Fruit fly (Drosophila melanogaster) whole organism, embryonic: Measurements from ENCODE around the gene CG17154.

Source experiments
- Bgb ChIP-seq: fragments of 200-800 bp; sonication (Bioruptor generic); IDR thresholded peaks from 2 replicates; pipeline ENCODE4 v1.3.6; 2022; ENCODE audit warnings: missing biosample characterization, missing genetic modification characterization; ENCODE audit not compliant: partially characterized antibody
- BtbVII ChIP-seq: fragments of 200-800 bp; sonication (Bioruptor generic); optimal IDR thresholded peaks from 3 replicates; lab custom pipeline; 2017; ENCODE audit warnings: missing biosample characterization, mild to moderate bottlenecking, missing genetic modification characterization
- CG1024 ChIP-seq: fragments of 200-800 bp; sonication (Bioruptor generic); IDR thresholded peaks from 2 replicates; pipeline ENCODE4 v1.3.6; 2022; ENCODE audit warnings: missing biosample characterization, missing genetic modification characterization
- CG11504 ChIP-seq: fragments of 200-800 bp; sonication (Bioruptor generic); optimal IDR thresholded peaks from 3 replicates; lab custom pipeline; 2019; ENCODE audit warnings: missing biosample characterization, mild to moderate bottlenecking, missing genetic modification characterization, moderate library complexity
- CG12391 ChIP-seq: fragments of 200-800 bp; sonication (Bioruptor generic); optimal IDR thresholded peaks from 3 replicates; lab custom pipeline; 2018; ENCODE audit warnings: missing biosample characterization, mild to moderate bottlenecking, missing genetic modification characterization, moderate library complexity
- CG13775 ChIP-seq: fragments of 200-800 bp; sonication (Bioruptor generic); optimal IDR thresholded peaks from 3 replicates; lab custom pipeline; 2017; ENCODE audit warnings: missing biosample characterization, mild to moderate bottlenecking, missing genetic modification characterization
- CG14667 ChIP-seq: fragments of 200-800 bp; sonication (Bioruptor generic); IDR thresholded peaks from 2 replicates; pipeline ENCODE4 v1.3.6; 2022; ENCODE audit warnings: missing biosample characterization, missing genetic modification characterization
- CG14710 ChIP-seq: fragments of 200-800 bp; sonication (Bioruptor generic); optimal IDR thresholded peaks from 3 replicates; lab custom pipeline; 2019; ENCODE audit warnings: missing biosample characterization, mild to moderate bottlenecking, missing genetic modification characterization, moderate library complexity
- CG17361 ChIP-seq: fragments of 200-800 bp; sonication (Bioruptor generic); IDR thresholded peaks from 3 replicates; pipeline ENCODE4 v1.3.6; 2022; ENCODE audit warnings: missing biosample characterization, missing genetic modification characterization
- CG17612 ChIP-seq: fragments of 200-800 bp; sonication (Bioruptor generic); IDR thresholded peaks from 2 replicates; pipeline ENCODE4 v1.3.6; 2022; ENCODE audit warnings: missing biosample characterization, missing genetic modification characterization
- CG17802 ChIP-seq: fragments of 200-800 bp; sonication (Bioruptor generic); optimal IDR thresholded peaks from 2 replicates; lab custom pipeline; 2018; ENCODE audit warnings: missing biosample characterization, mild to moderate bottlenecking, missing genetic modification characterization, moderate library complexity
- CG17829 ChIP-seq: fragments of 200-800 bp; optimal IDR thresholded peaks from 2 replicates; lab custom pipeline; 2019; ENCODE audit warnings: missing biosample characterization, mild to moderate bottlenecking, missing genetic modification characterization, moderate library complexity
- CG1792 ChIP-seq: fragments of 200-800 bp; sonication (Bioruptor generic); optimal IDR thresholded peaks from 2 replicates; lab custom pipeline; 2016; ENCODE audit warnings: missing biosample characterization, missing genetic modification characterization
- CG18476 ChIP-seq: fragments of 200-800 bp; sonication (Bioruptor generic); optimal IDR thresholded peaks from 2 replicates; lab custom pipeline; 2016; ENCODE audit warnings: missing biosample characterization, mild to moderate bottlenecking, missing genetic modification characterization
- CG31224 ChIP-seq: fragments of 200-800 bp; sonication (Bioruptor generic); IDR thresholded peaks from 2 replicates; pipeline ENCODE4 v1.3.6; 2022; ENCODE audit warnings: missing biosample characterization, missing genetic modification characterization
- CG31388 ChIP-seq: fragments of 200-800 bp; sonication (Bioruptor generic); optimal IDR thresholded peaks from 2 replicates; lab custom pipeline; 2016; ENCODE audit warnings: missing biosample characterization, missing genetic modification characterization
- CG34224 ChIP-seq: fragments of 200-800 bp; sonication (Bioruptor generic); IDR thresholded peaks from 3 replicates; pipeline ENCODE4 v1.3.6; 2022; ENCODE audit warnings: missing biosample characterization, missing genetic modification characterization; ENCODE audit not compliant: partially characterized antibody
- CG3995 ChIP-seq: fragments of 200-800 bp; sonication (Bioruptor generic); optimal IDR thresholded peaks from 3 replicates; lab custom pipeline; 2016; ENCODE audit warnings: missing biosample characterization, missing genetic modification characterization
- CG4328 ChIP-seq: fragments of 200-800 bp; sonication (Bioruptor generic); optimal IDR thresholded peaks from 3 replicates; lab custom pipeline; 2017; ENCODE audit warnings: missing biosample characterization, missing genetic modification reagents, missing genetic modification characterization
- CG4707 ChIP-seq: fragments of 200-800 bp; sonication (Bioruptor generic); optimal IDR thresholded peaks from 2 replicates; lab custom pipeline; 2018; ENCODE audit warnings: missing biosample characterization, mild to moderate bottlenecking, missing genetic modification characterization, moderate library complexity
- CG4730 ChIP-seq: fragments of 200-800 bp; sonication (Bioruptor generic); IDR thresholded peaks from 2 replicates; pipeline ENCODE4 v1.3.6; 2022; ENCODE audit warnings: missing biosample characterization, missing genetic modification characterization
- CG6654 ChIP-seq: fragments of 200-800 bp; sonication (Bioruptor generic); optimal IDR thresholded peaks from 2 replicates; lab custom pipeline; 2017; ENCODE audit warnings: missing biosample characterization, mild to moderate bottlenecking, missing genetic modification characterization
- CG6683 ChIP-seq: fragments of 200-800 bp; sonication (Bioruptor generic); optimal IDR thresholded peaks from 2 replicates; lab custom pipeline; 2017; ENCODE audit warnings: missing biosample characterization, mild to moderate bottlenecking, missing genetic modification characterization, missing genetic modification reagents
- CG6765 ChIP-seq: fragments of 200-800 bp; sonication (Bioruptor generic); optimal IDR thresholded peaks from 3 replicates; lab custom pipeline; 2017; ENCODE audit warnings: missing biosample characterization, mild to moderate bottlenecking, missing genetic modification characterization
- CG7357 ChIP-seq: fragments of 200-800 bp; sonication (Bioruptor generic); IDR thresholded peaks from 3 replicates; pipeline ENCODE4 v1.3.6; 2022; ENCODE audit warnings: missing biosample characterization, missing genetic modification characterization
- CG8924 ChIP-seq: fragments of 200-800 bp; optimal IDR thresholded peaks from 3 replicates; lab custom pipeline; 2019; ENCODE audit warnings: missing biosample characterization, mild to moderate bottlenecking, missing genetic modification characterization, moderate library complexity
- CG9609 ChIP-seq: fragments of 200-800 bp; sonication (Bioruptor generic); optimal IDR thresholded peaks from 3 replicates; lab custom pipeline; 2016; ENCODE audit warnings: missing biosample characterization, missing genetic modification characterization
- CG9727 ChIP-seq: fragments of 200-800 bp; sonication (Bioruptor generic); optimal IDR thresholded peaks from 3 replicates; lab custom pipeline; 2017; ENCODE audit warnings: missing biosample characterization, mild to moderate bottlenecking, missing genetic modification characterization
- Camta ChIP-seq: fragments of 200-800 bp; sonication (Bioruptor generic); optimal IDR thresholded peaks from 2 replicates; lab custom pipeline; 2016; ENCODE audit warnings: missing biosample characterization, missing genetic modification characterization
- CkIIα-i1 ChIP-seq: fragments of 200-800 bp; sonication (Bioruptor generic); IDR thresholded peaks from 2 replicates; pipeline ENCODE4 v1.3.6; 2022; ENCODE audit warnings: missing biosample characterization, missing genetic modification characterization
- Dek ChIP-seq: fragments of 200-800 bp; sonication (Bioruptor generic); optimal IDR thresholded peaks from 3 replicates; lab custom pipeline; 2019; ENCODE audit warnings: missing biosample characterization, mild to moderate bottlenecking, missing genetic modification characterization, moderate library complexity
- E2f1 ChIP-seq: fragments of 200-800 bp; sonication (Bioruptor generic); IDR thresholded peaks from 2 replicates; pipeline ENCODE4 v1.3.6; 2022; ENCODE audit warnings: missing biosample characterization, missing genetic modification characterization
- Fer1 ChIP-seq: fragments of 200-800 bp; sonication (Bioruptor generic); optimal IDR thresholded peaks from 2 replicates; lab custom pipeline; 2017; ENCODE audit warnings: missing biosample characterization, mild to moderate bottlenecking, missing genetic modification characterization
- Oli ChIP-seq: fragments of 200-800 bp; sonication (Bioruptor generic); optimal IDR thresholded peaks from 2 replicates; lab custom pipeline; 2018; ENCODE audit warnings: missing biosample characterization, mild to moderate bottlenecking, missing genetic modification characterization, moderate library complexity
- YL-1 ChIP-seq: fragments of 200-800 bp; sonication (Bioruptor generic); optimal IDR thresholded peaks from 3 replicates; lab custom pipeline; 2017; ENCODE audit warnings: missing biosample characterization, mild to moderate bottlenecking, missing genetic modification characterization
- cato ChIP-seq: fragments of 200-800 bp; sonication (Bioruptor generic); optimal IDR thresholded peaks from 2 replicates; lab custom pipeline; 2016; ENCODE audit warnings: missing biosample characterization, missing genetic modification characterization, borderline replicate concordance
- caup ChIP-seq: fragments of 200-800 bp; sonication (Bioruptor generic); optimal IDR thresholded peaks from 3 replicates; lab custom pipeline; 2017; ENCODE audit warnings: missing biosample characterization, mild to moderate bottlenecking, missing genetic modification characterization, moderate library complexity; ENCODE audit not compliant: severe bottlenecking
- cg ChIP-seq: fragments of 200-800 bp; sonication (Bioruptor generic); optimal IDR thresholded peaks from 3 replicates; lab custom pipeline; 2019; ENCODE audit warnings: missing biosample characterization, mild to moderate bottlenecking, missing genetic modification characterization, moderate library complexity
- dmrt99B ChIP-seq: fragments of 200-800 bp; sonication (Bioruptor generic); optimal IDR thresholded peaks from 2 replicates; lab custom pipeline; 2018; ENCODE audit warnings: missing biosample characterization, mild to moderate bottlenecking, missing genetic modification characterization, moderate library complexity
- fd3F ChIP-seq: fragments of 200-800 bp; sonication (Bioruptor generic); optimal IDR thresholded peaks from 2 replicates; lab custom pipeline; 2018; ENCODE audit warnings: missing biosample characterization, mild to moderate bottlenecking, missing genetic modification characterization, moderate library complexity
- fd96Cb ChIP-seq: fragments of 200-800 bp; sonication (Bioruptor generic); optimal IDR thresholded peaks from 2 replicates; lab custom pipeline; 2018; ENCODE audit warnings: missing biosample characterization, mild to moderate bottlenecking, missing genetic modification characterization, moderate library complexity
- grau ChIP-seq: fragments of 200-800 bp; optimal IDR thresholded peaks from 3 replicates; lab custom pipeline; 2019; ENCODE audit warnings: missing biosample characterization, mild to moderate bottlenecking, missing genetic modification characterization, moderate library complexity
- lab ChIP-seq: fragments of 200-800 bp; sonication (Bioruptor generic); optimal IDR thresholded peaks from 3 replicates; lab custom pipeline; 2017; ENCODE audit warnings: missing biosample characterization, missing genetic modification characterization, mild to moderate bottlenecking, moderate library complexity, missing genetic modification reagents
- lmd ChIP-seq: fragments of 200-800 bp; sonication (Bioruptor generic); IDR thresholded peaks from 2 replicates; pipeline ENCODE4 v1.3.6; 2022; ENCODE audit warnings: missing biosample characterization, missing genetic modification characterization
- pan ChIP-seq, 4 experiments: fragments of >200 bp in 3 of 4; fragments of 200-800 bp in 1 of 4; sonication (Bioruptor generic) in 1 of 4; optimal IDR thresholded peaks in 3 of 4; IDR thresholded peaks in 1 of 4; 2 replicates each; pipeline versions ENCODE4 v1.3.6 to Lab custom; 2017 to 2022; ENCODE audit warnings: missing biosample characterization in 2 of 4, missing genetic modification characterization in 2 of 4, mixed read lengths in 1 of 4
- pita ChIP-seq: fragments of 200-800 bp; sonication (Bioruptor generic); optimal IDR thresholded peaks from 2 replicates; lab custom pipeline; 2017; ENCODE audit warnings: missing biosample characterization, mild to moderate bottlenecking, missing genetic modification characterization
- stc ChIP-seq: fragments of 200-800 bp; sonication (Bioruptor generic); IDR thresholded peaks from 2 replicates; pipeline ENCODE4 v1.3.6; 2022; ENCODE audit warnings: missing biosample characterization, missing genetic modification characterization
- ttk ChIP-seq: fragments of 200-800 bp; sonication (Bioruptor generic); IDR thresholded peaks from 2 replicates; pipeline ENCODE4 v2.1.2; 2022; ENCODE audit warnings: missing biosample characterization, missing genetic modification characterization
- zfh1 ChIP-seq: fragments of 200-800 bp; sonication (Bioruptor generic); IDR thresholded peaks from 3 replicates; pipeline ENCODE4 v1.3.6; 2022; ENCODE audit warnings: missing biosample characterization, missing genetic modification characterization

The CG17154 gene

DNA sequence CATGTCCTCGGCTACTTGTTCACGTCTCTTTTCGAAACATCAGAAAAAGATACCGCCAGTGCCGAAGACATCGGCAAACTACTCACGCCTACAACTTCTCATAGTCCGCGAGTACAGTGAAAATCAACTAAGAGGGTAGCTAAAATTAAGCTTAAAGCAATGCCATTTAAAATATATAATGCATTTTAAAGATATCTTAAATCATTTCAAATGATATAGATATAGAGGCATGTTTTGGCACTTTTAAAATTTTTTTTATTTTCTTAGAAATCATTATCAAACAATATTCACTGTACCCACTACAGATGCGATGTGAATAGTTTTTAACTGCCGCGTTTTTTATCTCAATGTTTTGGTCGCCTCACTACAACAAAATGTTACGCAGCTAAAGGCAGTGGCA lies 37.8 kb upstream of the CG17154 start (continued):
- TF ChIP-seq Oli (peak; percentile 12), CG8924 (peak; percentile 27), CG1792 (GFP tag; lab: Kevin White, UChicago) (no peak), CkIIα-i1 (no peak), ttk (GFP tag; lab: Robert Waterston, UW) (0 out of 2 replicates have a peak, but pooled peaks have one; percentile 12), CG31388 (peak; percentile 0), CG12391 (tag; lab: Kevin White, UChicago) (peak; percentile 22), CG6765 (GFP tag; lab: Kevin White, UChicago) (no peak), CG4707 (no peak), YL-1 (no peak), CG9727 (GFP tag; lab: Kevin White, UChicago) (peak; percentile 38), CG17612 (peak; percentile 8; the same call in 1 of the 2 replicates), E2f1 (GFP tag; lab: Robert Waterston, UW) (peak; percentile 33; the same call in 1 of the 2 replicates), BtbVII (GFP tag; lab: Kevin White, UChicago) (no peak), CG14667 (GFP tag; lab: Robert Waterston, UW) (peak; percentile 44; the same call in 1 of the 2 replicates), zfh1 (GFP tag; lab: Robert Waterston, UW) (0 out of 3 replicates have a peak, but pooled peaks have one; percentile 27), Dek (tag; lab: Kevin White, UChicago) (no peak), CG34224 (GFP tag; lab: Robert Waterston, UW) (no peak), Bgb (GFP tag; lab: Robert Waterston, UW) (no peak), Camta (GFP tag; lab: Kevin White, UChicago) (no peak), lab (GFP tag; lab: Kevin White, UChicago) (peak; percentile 17), fd96Cb (tag; lab: Kevin White, UChicago) (peak; percentile 34), CG6654 (GFP tag; lab: Kevin White, UChicago) (no peak), CG17829 (tag; lab: Kevin White, UChicago) (peak; percentile 6), pita (no peak), CG4730 (peak; percentile 26; the same call in 1 of the 2 replicates), CG4328 (GFP tag; lab: Kevin White, UChicago) (no peak), cg (GFP tag; lab: Kevin White, UChicago) (no peak), CG7357 (GFP tag; lab: Robert Waterston, UW) (no peak), grau (tag; lab: Kevin White, UChicago) (peak; percentile 82), dmrt99B (tag; lab: Kevin White, UChicago) (peak; percentile 42), CG13775 (GFP tag; lab: Kevin White, UChicago) (no peak), CG17361 (GFP tag; lab: Robert Waterston, UW) (0 out of 3 replicates have a peak, but pooled peaks have one; percentile 30), CG1024 (0 out of 2 replicates have a peak, but pooled peaks have one; percentile 17), lmd (0 out of 2 replicates have a peak, but pooled peaks have one; percentile 32), caup (GFP tag; lab: Kevin White, UChicago) (no peak), CG11504 (tag; lab: Kevin White, UChicago) (peak; percentile 52), CG18476 (no peak), fd3F (GFP tag; lab: Kevin White, UChicago) (no peak), CG9609 (GFP tag; lab: Kevin White, UChicago) (no peak), CG3995 (no peak), CG6683 (GFP tag; lab: Kevin White, UChicago) (no peak), Fer1 (GFP tag; lab: Kevin White, UChicago) (peak; percentile 34), pan (optimal IDR thresholded peaks at IDR 0.05; lab: Kevin White, UChicago) (no peak), pan (GFP tag; optimal IDR thresholded peaks at IDR 0.05 in 1 of 2, IDR thresholded peaks at IDR 0.05 in 1 of 2) (no peak), cato (no peak), CG31224 (GFP tag; lab: Robert Waterston, UW) (peak; percentile 39; the same call in 1 of the 2 replicates), CG17802 (tag; lab: Kevin White, UChicago) (no peak), stc (GFP tag; lab: Robert Waterston, UW) (0 out of 2 replicates have a peak, but pooled peaks have one; percentile 15), CG14710 (peak; percentile 26)
